Worm (Caenorhabditis elegans): ENCODE measurements around the gene ntl-4.
A peak's percentile ranks its signal among the peaks of the same experiment; 100 is the strongest.

Gene ntl-4

DNA sequence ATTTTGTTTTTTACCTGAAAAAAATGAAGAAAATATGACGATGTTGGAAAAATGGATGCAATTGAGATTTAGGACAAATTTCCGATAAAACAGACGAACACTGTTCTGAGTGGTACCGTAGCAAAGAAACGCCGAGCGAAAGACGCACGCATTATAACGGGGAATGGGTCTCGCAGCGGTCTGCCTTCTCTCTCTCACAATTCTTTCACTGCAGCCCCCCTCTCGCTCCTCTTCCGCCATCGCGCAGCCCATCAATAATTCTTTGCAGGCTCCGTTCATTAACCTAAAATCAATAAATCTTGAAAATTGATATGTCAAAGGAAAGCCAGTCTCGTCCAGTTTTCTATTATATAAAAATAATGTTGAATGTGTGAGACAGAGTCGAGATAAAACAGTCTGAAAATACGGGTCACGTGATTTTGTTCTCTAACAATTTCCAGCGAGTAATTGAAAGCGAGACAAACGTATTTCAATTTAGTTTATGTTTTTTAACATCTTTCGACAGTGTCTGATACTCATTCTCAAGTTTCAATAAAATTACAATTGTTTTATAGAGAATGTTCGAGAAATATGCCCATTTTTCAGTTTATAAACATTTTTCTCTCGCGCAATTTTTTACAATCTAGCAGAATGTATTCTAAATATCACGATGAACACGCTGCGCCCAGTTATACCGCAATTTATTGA, 777 bp upstream of the ntl-4 start:
- TF ChIP-seq lsy-12 (tag; optimal IDR thresholded peaks at IDR 0.05) (no peak), hmg-11 (tag; optimal IDR thresholded peaks at IDR 0.05) (peak; percentile 28), egl-5 (tag; optimal IDR thresholded peaks at IDR 0.05) (no peak), nhr-12 (tag; optimal IDR thresholded peaks at IDR 0.05) (no peak), nfya-1 (tag; optimal IDR thresholded peaks at IDR 0.05; ENCODE audit: insufficient read depth) (peak; percentile 35), lin-15B (tag; optimal IDR thresholded peaks at IDR 0.05) (peak; percentile 1), egl-27 (tag; optimal IDR thresholded peaks at IDR 0.05) (no peak), lin-39 (tag; optimal IDR thresholded peaks at IDR 0.05) (peak; percentile 73), ama-1 (optimal IDR thresholded peaks at IDR 0.05) (peak; percentile 22), elt-2 (tag; optimal IDR thresholded peaks at IDR 0.05) (peak; percentile 22), pha-4 (tag; optimal IDR thresholded peaks at IDR 0.05) (peak; percentile 35), fkh-2 (tag; optimal IDR thresholded peaks at IDR 0.05) (no peak)

- TF ChIP-seq tbx-2 (tag; optimal IDR thresholded peaks at IDR 0.05) (no peak), elt-3 (tag; optimal IDR thresholded peaks at IDR 0.05) (no peak), snpc-4 (tag; optimal IDR thresholded peaks at IDR 0.05) (no peak), egl-27 (tag; optimal IDR thresholded peaks at IDR 0.05) (no peak), lin-15B (tag; optimal IDR thresholded peaks at IDR 0.05) (no peak), aly-2 (tag; optimal IDR thresholded peaks at IDR 0.05) (no peak), unc-39 (tag; optimal IDR thresholded peaks at IDR 0.05) (no peak), ceh-28 (tag; optimal IDR thresholded peaks at IDR 0.05) (no peak)
Observed at ce11 chrIV:7914991-7915390, 4.6 kb downstream of the ntl-4 start, which contains the start of gene C49H3.4. C49H3.4 (plus strand) TSS chrIV:7915291.

DNA sequence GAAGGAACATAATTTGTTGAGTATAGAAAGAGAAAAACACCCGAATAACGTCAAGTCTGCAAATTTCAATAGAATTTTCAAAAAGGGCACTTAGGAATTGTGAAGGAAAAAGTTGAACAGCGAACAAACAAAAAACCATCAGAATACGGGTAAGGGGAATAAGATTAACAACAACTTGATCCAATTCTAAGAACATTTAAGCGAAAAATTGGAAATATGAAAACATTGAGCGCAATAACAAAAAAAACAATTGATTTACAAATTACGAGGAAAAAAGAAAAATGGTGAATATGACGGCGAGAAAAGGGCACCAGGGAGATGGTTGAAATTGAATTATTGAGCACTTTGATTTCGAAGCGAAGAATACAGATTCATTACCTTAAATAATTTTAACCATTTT, 6.5 kb downstream of the ntl-4 start:
- TF ChIP-seq ztf-11 (tag; optimal IDR thresholded peaks at IDR 0.05) = no peak

DNA sequence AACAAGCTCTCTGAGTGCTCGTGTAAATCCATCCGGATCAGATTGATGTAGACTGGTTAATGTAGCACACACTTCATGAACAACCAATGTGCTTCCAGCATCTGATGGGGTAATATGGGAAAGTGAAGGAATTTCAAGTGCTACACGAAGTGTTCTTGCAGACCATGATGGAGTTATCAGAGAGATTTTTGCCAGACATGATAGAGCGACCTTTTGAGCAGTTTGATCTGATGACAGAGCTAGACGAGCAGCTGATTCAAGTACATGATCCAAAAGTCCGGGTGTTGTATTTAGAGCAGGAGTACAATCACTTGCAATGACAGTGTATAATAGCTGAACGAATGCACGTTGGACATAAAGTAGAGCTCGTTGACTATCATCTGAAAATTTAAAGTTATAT, 7.5 kb downstream of the ntl-4 start:
- TF ChIP-seq snpc-4 (tag; optimal IDR thresholded peaks at IDR 0.05) (no peak), ceh-16 (tag; optimal IDR thresholded peaks at IDR 0.05) (no peak), ceh-28 (tag; optimal IDR thresholded peaks at IDR 0.05) (no peak), mml-1 (tag; optimal IDR thresholded peaks at IDR 0.05) (no peak), elt-2 (tag; optimal IDR thresholded peaks at IDR 0.05) (no peak), ztf-11 (tag; optimal IDR thresholded peaks at IDR 0.05) (no peak), unc-62 (GFP tag; optimal IDR thresholded peaks at IDR 0.05) (no peak), pha-4 (tag; optimal IDR thresholded peaks at IDR 0.05) (no peak), R02D3.7 (tag; optimal IDR thresholded peaks at IDR 0.05) (no peak), daf-12 (tag; optimal IDR thresholded peaks at IDR 0.05) (no peak), nhr-76 (tag; optimal IDR thresholded peaks at IDR 0.05) (no peak), aly-2 (tag; optimal IDR thresholded peaks at IDR 0.05) (no peak)

DNA sequence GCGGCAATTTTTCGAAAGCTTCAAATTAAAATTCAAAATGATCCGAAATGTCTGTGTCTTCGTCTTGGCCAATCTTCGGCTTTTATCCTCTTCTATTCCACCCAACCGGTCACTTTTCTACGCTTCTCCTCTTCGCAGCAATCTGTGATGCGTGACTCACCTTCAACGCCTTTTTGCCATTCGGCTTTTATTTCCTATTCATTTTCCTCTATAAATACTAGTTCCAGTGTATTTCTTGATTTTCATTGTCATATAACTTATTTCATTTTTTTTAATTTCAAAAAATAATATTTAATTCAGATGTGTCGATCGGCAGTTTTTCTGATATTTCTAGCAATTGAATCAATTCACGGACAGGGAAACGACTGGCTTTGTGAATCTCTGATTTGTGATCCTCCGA, 9.8 kb downstream of the ntl-4 start, which contains the start of gene C49H3.16:
Gene C49H3.16 (plus strand): TSS at position 301 of the 400 bp plus-strand sequence.
- no peak for TF ChIP-seq elt-1 (tag; optimal IDR thresholded peaks at IDR 0.05)

ce11 chrIV:7923982-7924480, 13.7 kb downstream of the ntl-4 start, which contains the start of the genes xpo-3 and C49H3.3:
xpo-3 (minus strand) TSS chrIV:7924032.
C49H3.3 (plus strand) TSS chrIV:7924350.
- TF ChIP-seq ceh-16 (tag; optimal IDR thresholded peaks at IDR 0.05) (no peak), nhr-43 (tag; optimal IDR thresholded peaks at IDR 0.05; ENCODE audit: poor library complexity, severe bottlenecking) (no peak), eor-1 (tag; optimal IDR thresholded peaks at IDR 0.05) (no peak), nhr-77 (tag; optimal IDR thresholded peaks at IDR 0.05) (no peak), lsy-12 (tag; optimal IDR thresholded peaks at IDR 0.05) (no peak), pqm-1 (tag; optimal IDR thresholded peaks at IDR 0.05) (no peak), ZK546.5 (tag; optimal IDR thresholded peaks at IDR 0.05) (no peak), ztf-4 (tag; optimal IDR thresholded peaks at IDR 0.05) (no peak), pha-4 (tag; optimal IDR thresholded peaks at IDR 0.05) (peak; percentile 63), fos-1 (tag; optimal IDR thresholded peaks at IDR 0.05) (no peak), elt-3 (tag; optimal IDR thresholded peaks at IDR 0.05) (no peak), ceh-82 (tag; optimal IDR thresholded peaks at IDR 0.05) (no peak), zag-1 (tag; optimal IDR thresholded peaks at IDR 0.05) (no peak), R02D3.7 (tag; optimal IDR thresholded peaks at IDR 0.05) (no peak), ama-1 (optimal IDR thresholded peaks at IDR 0.05) (peak; percentile 38), egl-27 (tag; optimal IDR thresholded peaks at IDR 0.05) (no peak), nhr-12 (tag; optimal IDR thresholded peaks at IDR 0.05) (no peak), daf-12 (tag; optimal IDR thresholded peaks at IDR 0.05) (no peak), skn-1 (tag; optimal IDR thresholded peaks at IDR 0.05) (no peak), hmg-11 (tag; optimal IDR thresholded peaks at IDR 0.05) (peak; percentile 29), jun-1 (tag; optimal IDR thresholded peaks at IDR 0.05) (no peak), ceh-9 (tag; optimal IDR thresholded peaks at IDR 0.05) (no peak), unc-62 (GFP tag; optimal IDR thresholded peaks at IDR 0.05) (no peak), nfya-1 (tag; optimal IDR thresholded peaks at IDR 0.05; ENCODE audit: insufficient read depth) (peak; percentile 57), elt-1 (tag; optimal IDR thresholded peaks at IDR 0.05) (no peak), ceh-28 (tag; optimal IDR thresholded peaks at IDR 0.05) (no peak), nhr-11 (tag; optimal IDR thresholded peaks at IDR 0.05) (no peak), nhr-67 (tag; optimal IDR thresholded peaks at IDR 0.05) (no peak), mdl-1 (tag; optimal IDR thresholded peaks at IDR 0.05) (no peak)

All from whole organism, L3 larva.